Worm (Caenorhabditis elegans) whole organism, early embryonic: ENCODE results near the gene C31E10.6.

Experiments
- B0310.2 ChIP-seq: sonication (generic microtip); optimal IDR thresholded peaks from 2 replicates; lab custom pipeline; 2016; ENCODE audit warnings: mild to moderate bottlenecking, missing genetic modification characterization, missing compliant biosample characterization
- ama-1 ChIP-seq: fragments of 150-350 bp; optimal IDR thresholded peaks from 2 replicates; lab custom pipeline; 2014
- flt-1 ChIP-seq: fragments of 200-800 bp; sonication (Bioruptor generic); IDR thresholded peaks from 2 replicates; pipeline ENCODE4 v1.3.6; 2022; ENCODE audit warnings: missing genetic modification characterization, missing compliant biosample characterization

DNA sequence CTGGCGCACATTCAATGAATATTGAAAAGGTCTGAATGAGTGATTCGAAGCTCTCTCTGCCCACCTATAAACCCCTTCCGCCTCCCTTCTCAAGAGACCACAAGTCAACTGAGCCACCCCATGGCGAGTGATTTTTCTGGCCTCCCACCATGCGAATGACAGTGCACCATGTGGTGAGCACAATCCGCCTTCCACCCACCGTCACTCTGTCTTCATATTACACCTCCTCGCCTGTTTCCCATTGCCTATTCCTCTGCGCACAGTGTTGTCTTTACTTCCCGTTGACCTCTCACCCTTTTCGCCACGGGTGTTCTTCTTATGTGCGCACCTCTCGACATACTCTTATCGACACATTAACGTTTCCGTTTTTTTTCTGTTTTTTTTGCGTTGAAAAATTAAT is 30.8 kb downstream of the C31E10.6 start:
- TF ChIP-seq ama-1 (lab: Kevin White, UChicago): no peak
- TF ChIP-seq flt-1: no peak
- TF ChIP-seq B0310.2: no peak
